Worm (Caenorhabditis elegans): Measurements from ENCODE around the gene R186.3.
A peak's percentile ranks its signal among the peaks of the same experiment; 100 is the strongest.
"Not testable (repeated sequence)": the region's sequence is repeated elsewhere in the genome, so short reads cannot be mapped to it uniquely, and the experiment has no call there.

Gene R186.3

DNA sequence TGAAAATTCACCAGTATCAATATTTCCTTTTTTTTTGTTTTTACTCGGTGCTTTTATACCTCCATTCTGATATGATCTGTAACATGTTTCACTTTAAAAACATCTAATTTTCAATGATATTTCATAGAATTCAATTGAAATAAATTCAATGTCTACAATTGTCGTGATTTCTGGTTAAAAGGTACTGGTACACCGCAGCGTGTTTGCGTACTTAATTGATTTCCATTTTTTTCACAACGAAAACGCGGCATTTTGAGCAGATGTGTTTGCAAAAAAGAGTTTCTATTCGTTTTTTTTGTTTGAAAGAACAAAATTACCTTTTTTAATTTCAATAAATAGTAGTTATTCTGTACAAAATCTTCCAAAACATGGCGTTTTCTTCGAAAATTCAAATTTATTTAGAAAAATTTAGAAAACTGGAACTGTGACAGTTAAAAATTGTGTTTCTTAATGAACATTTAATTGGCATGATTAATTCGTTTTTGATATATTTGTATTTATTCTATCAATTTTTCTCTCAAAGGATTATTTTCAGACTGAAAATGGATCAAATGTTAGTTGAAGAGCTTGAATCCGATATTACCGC is 3.7 kb upstream of the R186.3 start, which contains the start of gene pnn-1 (continued):
- TF ChIP-seq hmg-1.2 (GFP tag; IDR thresholded peaks at IDR 0.05) (peak; percentile 26; the same call in 1 of the 2 replicates), C17E4.6 (GFP tag; IDR thresholded peaks at IDR 0.05) (no peak), ccch-3 (GFP tag; optimal IDR thresholded peaks at IDR 0.05) (no peak), B0035.1 (tag; optimal IDR thresholded peaks at IDR 0.05) (no peak), sea-2 (GFP tag; IDR thresholded peaks at IDR 0.05) (no peak), ceh-91 (GFP tag; IDR thresholded peaks at IDR 0.05) (no peak), ceh-79 (tag; optimal IDR thresholded peaks at IDR 0.05) (no peak), aptf-2 (GFP tag; conservative IDR thresholded peaks at IDR 0.05) (no peak), mxl-1 (tag; optimal IDR thresholded peaks at IDR 0.05) (no peak)

DNA sequence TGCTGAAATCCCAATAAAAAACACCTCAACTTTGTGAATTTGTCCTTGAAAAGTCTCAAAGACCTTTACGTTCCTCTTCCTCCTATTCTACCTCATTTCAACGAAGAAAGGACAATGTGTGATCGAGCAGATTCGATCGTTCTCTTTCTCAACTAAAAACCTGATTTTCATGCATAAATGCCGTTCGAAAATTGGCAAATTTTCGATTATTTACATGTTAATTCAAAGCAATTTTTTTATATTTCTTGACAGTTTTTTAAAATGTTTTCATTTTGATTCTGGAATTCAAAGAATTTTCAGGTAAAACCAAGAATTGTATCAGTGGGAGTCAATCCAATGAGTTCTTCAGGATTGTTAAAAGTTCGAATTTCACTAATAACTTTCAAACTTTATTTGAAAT is 1.5 kb upstream of the R186.3 start, which contains the start of gene lin-46:
Gene lin-46, plus strand, starts transcription at position 301 of the 400 bp plus-strand sequence.
- TF ChIP-seq snpc-1.3 (tag; optimal IDR thresholded peaks at IDR 0.05; ENCODE audit: insufficient read depth), result no peak
- no peak for TF ChIP-seq snpc-1.1 (tag; optimal IDR thresholded peaks at IDR 0.05; ENCODE audit: insufficient read depth)
- no peak for TF ChIP-seq sdz-38 (tag; optimal IDR thresholded peaks at IDR 0.05)
- TF ChIP-seq C17E4.6 (GFP tag; IDR thresholded peaks at IDR 0.05), result no peak
- TF ChIP-seq rec-8 (tag; optimal IDR thresholded peaks at IDR 0.05), result no peak
- no peak for TF ChIP-seq tlf-1 (GFP tag; optimal IDR thresholded peaks at IDR 0.05)
- TF ChIP-seq ccch-3 (GFP tag; optimal IDR thresholded peaks at IDR 0.05), result no peak
- no peak for TF ChIP-seq ztf-25 (GFP tag; IDR thresholded peaks at IDR 0.05)
- TF ChIP-seq hsf-1 (GFP tag; IDR thresholded peaks at IDR 0.05), result no peak
- no peak for TF ChIP-seq xnd-1 (tag; optimal IDR thresholded peaks at IDR 0.05)

DNA sequence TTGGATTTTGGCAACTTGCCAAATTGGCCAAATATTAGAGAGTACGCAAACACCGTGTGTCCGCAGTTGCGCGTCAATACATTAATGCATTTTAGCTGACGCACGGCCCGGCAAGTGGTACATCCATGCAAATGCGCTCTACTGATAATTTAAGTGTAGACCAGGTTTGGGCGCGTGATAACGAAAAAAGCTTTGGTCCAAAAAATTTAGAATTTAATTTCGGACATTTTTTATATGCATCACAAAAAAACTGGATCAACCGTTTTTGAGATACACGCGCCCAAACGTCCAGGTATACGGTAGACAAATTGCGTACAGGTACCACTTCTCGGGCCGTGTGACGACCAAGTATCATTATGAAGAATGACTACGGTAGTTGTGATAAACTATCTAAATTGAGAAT is 916 bp upstream of the R186.3 start, which contains the start of gene R186.8:
Gene R186.8, minus strand, starts transcription at position 58 of the 403 bp plus-strand sequence.
- TF ChIP-seq egl-44 (GFP tag; IDR thresholded peaks at IDR 0.05) (0 out of 2 replicates have a peak, but pooled peaks have one; percentile 49), ztf-28 (GFP tag; IDR thresholded peaks at IDR 0.05) (0 out of 2 replicates have a peak, but pooled peaks have one; percentile 18), nfyb-1 (GFP tag; IDR thresholded peaks at IDR 0.05) (peak; percentile 86), snpc-4 (tag; optimal IDR thresholded peaks at IDR 0.05) (peak in 2 of 4 experiments; percentile 58 to 64), ekl-4 (GFP tag; IDR thresholded peaks at IDR 0.05) (peak; percentile 78), egl-18 (GFP tag; IDR thresholded peaks at IDR 0.05) (0 out of 2 replicates have a peak, but pooled peaks have one; percentile 56), pbrm-1 (GFP tag; IDR thresholded peaks at IDR 0.05) (peak; percentile 89), somi-1 (GFP tag; optimal IDR thresholded peaks at IDR 0.05) (peak; percentile 63), lin-54 (GFP tag; optimal IDR thresholded peaks at IDR 0.05) (peak; percentile 66), nhr-80 (tag; optimal IDR thresholded peaks at IDR 0.05) (peak; percentile 68), F33H1.4 (GFP tag; IDR thresholded peaks at IDR 0.05) (peak; percentile 70), mcd-1 (GFP tag; IDR thresholded peaks at IDR 0.05) (peak; percentile 98), rcor-1 (GFP tag; IDR thresholded peaks at IDR 0.05) (peak; percentile 81), lin-26 (GFP tag; IDR thresholded peaks at IDR 0.05) (peak; percentile 68; the same call in 1 of the 2 replicates), madf-3 (GFP tag; IDR thresholded peaks at IDR 0.05) (peak; percentile 78; the same call in 1 of the 2 replicates), let-607 (tag; optimal IDR thresholded peaks at IDR 0.05) (peak; percentile 91 to 94), attf-5 (GFP tag; optimal IDR thresholded peaks at IDR 0.05) (peak; percentile 92), dpl-1 (GFP tag; optimal IDR thresholded peaks at IDR 0.05) (peak; percentile 19), F37B4.10 (GFP tag; IDR thresholded peaks at IDR 0.05) (0 out of 2 replicates have a peak, but pooled peaks have one; percentile 70), lir-1 (GFP tag; conservative IDR thresholded peaks at IDR 0.05) (0 out of 2 replicates have a peak, but pooled peaks have one; percentile 32), ceh-27 (GFP tag; optimal IDR thresholded peaks at IDR 0.05) (peak; percentile 40), attf-3 (GFP tag; conservative IDR thresholded peaks at IDR 0.05) (peak; percentile 88), lsl-1 (GFP tag; optimal IDR thresholded peaks at IDR 0.05) (peak; percentile 76), egrh-3 (GFP tag; IDR thresholded peaks at IDR 0.05) (peak; percentile 57; the same call in 1 of the 2 replicates), madf-6 (GFP tag; IDR thresholded peaks at IDR 0.05) (peak; percentile 68), C06A6.2 (GFP tag; conservative IDR thresholded peaks at IDR 0.05) (peak; percentile 40; the same call in 1 of the 2 replicates)
- TF ChIP-seq snpc-4 (GFP tag; optimal IDR thresholded peaks at IDR 0.05), result not testable (repeated sequence)

All from whole organism, young adult.